Fruit fly (Drosophila melanogaster) whole organism, pupa: Measurements from ENCODE around the gene CG14443.

ENCODE experiments used
- CG10348 ChIP-seq: fragments of 200-800 bp; sonication (Bioruptor generic); IDR thresholded peaks from 2 replicates; pipeline ENCODE4 v1.3.6; 2022; ENCODE audit warnings: missing biosample characterization, missing genetic modification characterization
- CG12605 ChIP-seq: fragments of 200-800 bp; sonication (Bioruptor generic); IDR thresholded peaks from 2 replicates; pipeline ENCODE4 v1.3.6; 2022; ENCODE audit warnings: missing biosample characterization, missing genetic modification characterization
- CG13204 ChIP-seq: fragments of 200-800 bp; sonication (Bioruptor generic); optimal IDR thresholded peaks from 2 replicates; lab custom pipeline; 2018; ENCODE audit warnings: missing biosample characterization, mild to moderate bottlenecking, missing genetic modification characterization, moderate library complexity
- CG14655 ChIP-seq: fragments of 200-800 bp; sonication (Bioruptor generic); optimal IDR thresholded peaks from 3 replicates; lab custom pipeline; 2017; ENCODE audit warnings: mild to moderate bottlenecking, missing biosample characterization, missing genetic modification reagents, missing genetic modification characterization
- CG15710 ChIP-seq: fragments of 200-800 bp; sonication (Bioruptor generic); optimal IDR thresholded peaks from 2 replicates; lab custom pipeline; 2018; ENCODE audit warnings: missing biosample characterization, mild to moderate bottlenecking, missing genetic modification characterization, moderate library complexity
- CG17806 ChIP-seq: fragments of 200-800 bp; sonication (Bioruptor generic); optimal IDR thresholded peaks from 2 replicates; lab custom pipeline; 2018; ENCODE audit warnings: missing biosample characterization, mild to moderate bottlenecking, missing genetic modification characterization, moderate library complexity
- CG32121 ChIP-seq: fragments of 200-800 bp; sonication (Bioruptor generic); IDR thresholded peaks from 2 replicates; pipeline ENCODE4 v1.3.6; 2022; ENCODE audit warnings: missing biosample characterization, missing genetic modification characterization
- CG34367 ChIP-seq: fragments of 200-800 bp; sonication (Bioruptor generic); optimal IDR thresholded peaks from 2 replicates; lab custom pipeline; 2018; ENCODE audit warnings: missing biosample characterization, mild to moderate bottlenecking, missing genetic modification characterization
- CG4496 ChIP-seq: fragments of 200-800 bp; sonication (Bioruptor generic); IDR thresholded peaks from 3 replicates; pipeline ENCODE4 v1.3.6; 2022; ENCODE audit warnings: missing biosample characterization, missing genetic modification characterization
- CG8159 ChIP-seq: fragments of 200-800 bp; sonication (Bioruptor generic); optimal IDR thresholded peaks from 3 replicates; lab custom pipeline; 2018; ENCODE audit warnings: missing biosample characterization, mild to moderate bottlenecking, missing genetic modification characterization, moderate library complexity
- CG8301 ChIP-seq: fragments of 200-800 bp; sonication (Bioruptor generic); optimal IDR thresholded peaks from 2 replicates; lab custom pipeline; 2018; ENCODE audit warnings: missing biosample characterization, mild to moderate bottlenecking, missing genetic modification characterization
- CG9948 ChIP-seq: fragments of 200-800 bp; sonication (Bioruptor generic); optimal IDR thresholded peaks from 2 replicates; lab custom pipeline; 2018; ENCODE audit warnings: missing biosample characterization, mild to moderate bottlenecking, missing genetic modification characterization, moderate library complexity
- D1 ChIP-seq: fragments of 200-800 bp; sonication (Bioruptor generic); optimal IDR thresholded peaks from 2 replicates; lab custom pipeline; 2018; ENCODE audit warnings: missing biosample characterization, mild to moderate bottlenecking, missing genetic modification characterization, moderate library complexity
- EcR ChIP-seq: fragments of 200-800 bp; sonication (Bioruptor generic); optimal IDR thresholded peaks from 3 replicates; lab custom pipeline; 2019; ENCODE audit warnings: missing biosample characterization, missing genetic modification characterization, mild to moderate bottlenecking, moderate library complexity, missing genetic modification reagents
- Ets98B ChIP-seq: fragments of 200-800 bp; sonication (Bioruptor generic); IDR thresholded peaks from 2 replicates; pipeline ENCODE4 v1.3.6; 2022; ENCODE audit warnings: missing biosample characterization, missing genetic modification characterization
- Pif1A ChIP-seq: fragments of 200-800 bp; sonication (Bioruptor generic); optimal IDR thresholded peaks from 3 replicates; lab custom pipeline; 2016; ENCODE audit warnings: missing biosample characterization, missing genetic modification characterization
- Pif1B ChIP-seq: fragments of 200-800 bp; sonication (Bioruptor generic); optimal IDR thresholded peaks from 3 replicates; lab custom pipeline; 2016; ENCODE audit warnings: missing biosample characterization, missing genetic modification characterization
- Snoo ChIP-seq: fragments of 200-800 bp; sonication (Bioruptor generic); optimal IDR thresholded peaks from 3 replicates; lab custom pipeline; 2017; ENCODE audit warnings: missing biosample characterization, mild to moderate bottlenecking, missing genetic modification characterization, inconsistent platforms
- fd96Ca ChIP-seq: fragments of 200-800 bp; sonication (Bioruptor generic); IDR thresholded peaks from 3 replicates; pipeline ENCODE4 v1.3.6; 2022; ENCODE audit warnings: missing biosample characterization, missing genetic modification characterization
- gl ChIP-seq: fragments of 200-800 bp; sonication (Bioruptor generic); optimal IDR thresholded peaks from 2 replicates; lab custom pipeline; 2018; ENCODE audit warnings: missing biosample characterization, mild to moderate bottlenecking, missing genetic modification characterization
- rn ChIP-seq: fragments of 200-800 bp; sonication (Bioruptor generic); IDR thresholded peaks from 2 replicates; pipeline ENCODE4 v1.3.6; 2022; ENCODE audit warnings: missing biosample characterization, missing genetic modification characterization

The CG14443 gene

DNA sequence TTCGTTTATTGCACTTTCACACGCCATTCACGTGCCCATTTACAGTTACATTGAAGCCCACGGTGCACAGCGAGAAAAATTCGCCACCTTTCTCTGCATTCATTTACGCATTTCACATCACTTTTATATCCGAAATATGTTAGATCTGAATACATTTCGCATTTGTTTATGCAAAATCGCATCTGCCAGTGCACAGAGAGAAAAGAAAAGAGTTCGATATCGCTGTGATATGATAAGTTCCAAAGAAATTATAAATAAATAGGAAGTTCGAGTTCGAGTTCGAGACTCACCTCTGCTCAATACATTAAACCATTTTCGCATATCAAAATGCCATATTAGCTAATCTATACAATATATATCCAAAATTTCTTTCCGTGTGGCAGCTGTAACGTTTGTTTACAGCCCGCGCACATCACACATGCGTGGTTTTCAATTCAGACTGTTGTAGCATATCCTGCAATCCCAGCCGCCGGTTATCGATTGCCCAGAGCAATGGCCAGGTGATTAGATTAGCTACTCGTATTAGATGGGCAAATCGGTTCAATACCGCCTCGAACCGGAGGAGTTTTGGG, 22.4 kb downstream of the CG14443 start:
- peak; percentile 87 for TF ChIP-seq Ets98B (GFP tag; lab: Robert Waterston, UW)
- TF ChIP-seq D1 (tag; lab: Kevin White, UChicago): peak; percentile 63
- peak; percentile 62 for TF ChIP-seq CG13204 (GFP tag; lab: Kevin White, UChicago)
- TF ChIP-seq Pif1B: peak; percentile 90
- TF ChIP-seq CG4496 (GFP tag; lab: Robert Waterston, UW): peak; percentile 90
- peak; percentile 36 for TF ChIP-seq EcR (GFP tag; lab: Kevin White, UChicago)
- TF ChIP-seq CG8301 (tag; lab: Kevin White, UChicago): peak; percentile 91
- TF ChIP-seq CG9948 (tag; lab: Kevin White, UChicago): peak; percentile 86
- TF ChIP-seq CG34367 (tag; lab: Kevin White, UChicago): peak; percentile 81
- TF ChIP-seq Pif1A (GFP tag; lab: Kevin White, UChicago): peak; percentile 92
- TF ChIP-seq fd96Ca (GFP tag; lab: Robert Waterston, UW): peak; percentile 90
- peak; percentile 60; the same call in 1 of the 2 replicates for TF ChIP-seq rn (GFP tag; lab: Robert Waterston, UW)
- peak; percentile 54; the same call in 1 of the 2 replicates for TF ChIP-seq CG10348 (GFP tag; lab: Robert Waterston, UW)
- peak; percentile 88 for TF ChIP-seq CG15710 (tag; lab: Kevin White, UChicago)
- TF ChIP-seq CG32121 (GFP tag; lab: Robert Waterston, UW): peak; percentile 87
- peak; percentile 75 for TF ChIP-seq gl (tag; lab: Kevin White, UChicago)
- peak; percentile 93 for TF ChIP-seq CG14655
- TF ChIP-seq CG17806 (tag; lab: Kevin White, UChicago): peak; percentile 84
- peak; percentile 91 for TF ChIP-seq CG8159
- peak; percentile 72 for TF ChIP-seq CG12605 (GFP tag; lab: Robert Waterston, UW)
- TF ChIP-seq Snoo (tag; lab: Kevin White, UChicago): peak; percentile 89

DNA sequence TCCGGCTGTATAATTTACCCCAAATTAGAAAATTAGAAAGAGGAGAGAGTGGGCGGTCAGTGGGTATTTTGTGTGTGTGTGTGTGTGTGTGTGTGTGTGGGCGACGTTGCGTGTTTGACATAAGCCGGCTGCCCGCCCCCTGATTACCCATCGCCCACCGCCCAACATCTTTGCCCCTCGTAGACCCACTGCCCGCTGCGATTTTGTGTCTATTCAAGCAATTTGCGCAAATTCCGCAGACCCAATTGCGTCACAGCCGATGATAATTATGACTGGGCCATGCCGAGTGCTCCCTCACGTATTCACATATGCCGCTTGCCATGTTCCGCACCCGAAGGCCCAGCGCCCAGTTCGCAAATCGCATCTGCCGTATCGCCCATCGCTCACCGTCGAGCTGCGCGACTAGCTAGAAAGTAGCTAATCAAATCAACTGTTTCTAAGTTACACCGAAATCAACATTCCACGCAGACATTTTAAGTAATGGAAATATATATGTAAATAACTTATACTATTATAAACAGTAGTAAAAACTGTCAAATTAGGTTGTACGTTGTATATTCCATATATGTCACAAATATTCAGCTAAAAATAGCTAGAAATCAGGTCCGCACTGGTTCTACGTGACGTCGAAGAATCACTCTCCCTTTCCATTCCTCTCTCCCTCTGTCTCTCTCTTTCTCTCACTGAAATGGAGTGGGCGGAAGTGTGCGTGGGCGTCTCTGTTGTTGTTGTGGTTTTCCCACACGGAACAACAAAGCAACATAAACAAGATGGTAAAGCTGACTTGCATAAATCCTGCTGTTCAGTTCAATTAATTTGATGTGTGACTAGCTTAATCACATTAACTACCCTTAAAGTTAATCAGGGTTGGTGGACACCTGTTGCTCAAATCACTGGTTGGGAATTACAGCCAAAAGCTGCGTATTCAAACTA, 23.1 kb downstream of the CG14443 start:
- TF ChIP-seq Pif1B (peak; percentile 49), CG15710 (tag; lab: Kevin White, UChicago) (peak; percentile 51), Snoo (tag; lab: Kevin White, UChicago) (peak; percentile 21), CG13204 (GFP tag; lab: Kevin White, UChicago) (peak; percentile 52), CG10348 (GFP tag; lab: Robert Waterston, UW) (no peak), CG4496 (GFP tag; lab: Robert Waterston, UW) (no peak), D1 (tag; lab: Kevin White, UChicago) (no peak), CG34367 (tag; lab: Kevin White, UChicago) (peak; percentile 8), gl (tag; lab: Kevin White, UChicago) (no peak), CG17806 (tag; lab: Kevin White, UChicago) (peak; percentile 27), fd96Ca (GFP tag; lab: Robert Waterston, UW) (no peak), CG12605 (GFP tag; lab: Robert Waterston, UW) (0 out of 2 replicates have a peak, but pooled peaks have one; percentile 25), CG9948 (tag; lab: Kevin White, UChicago) (peak; percentile 21), CG8159 (peak; percentile 58), CG32121 (GFP tag; lab: Robert Waterston, UW) (peak; percentile 39; the same call in 1 of the 2 replicates), CG8301 (tag; lab: Kevin White, UChicago) (peak; percentile 56), CG14655 (peak; percentile 58), rn (GFP tag; lab: Robert Waterston, UW) (no peak), Ets98B (GFP tag; lab: Robert Waterston, UW) (peak; percentile 46), Pif1A (GFP tag; lab: Kevin White, UChicago) (peak; percentile 30), EcR (GFP tag; lab: Kevin White, UChicago) (peak; percentile 36)

DNA sequence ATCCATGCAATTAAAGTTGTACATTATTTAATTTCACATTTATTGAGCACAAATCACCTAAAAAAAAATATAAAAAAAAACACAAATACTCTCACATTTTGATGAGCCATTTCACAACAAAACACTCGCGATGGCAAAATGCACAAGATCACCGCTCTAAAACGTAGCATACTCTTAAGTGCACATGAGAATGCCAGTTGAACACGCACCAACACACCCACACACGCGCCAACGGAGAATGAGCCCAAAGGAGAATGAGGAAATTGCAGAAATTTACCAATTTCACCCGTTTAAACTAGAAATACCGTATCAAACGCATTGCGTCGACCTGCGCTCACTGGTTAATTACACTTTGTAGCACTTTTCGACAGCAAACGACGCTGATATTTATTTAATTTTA, 26.2 kb downstream of the CG14443 start:
- TF ChIP-seq CG8159 (no peak), EcR (GFP tag; lab: Kevin White, UChicago) (no peak), CG32121 (GFP tag; lab: Robert Waterston, UW) (peak; percentile 20; the same call in 1 of the 2 replicates)
- TF ChIP-seq, all 21 proteins: peak for 1

DNA sequence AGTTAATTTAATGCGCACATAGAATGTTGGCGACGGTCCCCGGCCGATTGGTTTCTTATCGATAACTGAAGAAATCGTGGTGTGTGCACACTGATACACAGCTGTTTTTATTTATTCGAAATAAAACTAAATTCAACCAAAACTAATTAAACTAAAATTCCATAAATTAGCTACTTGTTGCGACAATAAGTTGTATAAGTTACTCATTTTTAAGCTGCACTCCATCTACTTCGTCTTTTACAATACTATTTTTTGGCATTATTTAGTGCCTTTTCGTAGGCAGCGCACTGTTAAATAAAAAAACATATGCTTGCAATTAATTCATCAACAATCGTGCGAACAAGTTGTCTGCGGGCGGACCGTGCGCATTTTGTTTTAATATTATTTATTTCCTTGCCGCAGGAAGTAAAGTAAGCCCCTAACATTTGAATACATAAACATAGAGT, 27.7 kb downstream of the CG14443 start, which contains the start of the genes CG3224 and Ctr1A:
Gene CG3224 (minus strand): TSS at position 71 of the 446 bp plus-strand sequence.
Gene Ctr1A (plus strand): TSS at position 256 of the 446 bp plus-strand sequence.
- TF ChIP-seq CG8301 (tag; lab: Kevin White, UChicago) (no peak), CG17806 (tag; lab: Kevin White, UChicago) (no peak), Ets98B (GFP tag; lab: Robert Waterston, UW) (no peak), CG10348 (GFP tag; lab: Robert Waterston, UW) (no peak), CG14655 (no peak), CG32121 (GFP tag; lab: Robert Waterston, UW) (no peak), rn (GFP tag; lab: Robert Waterston, UW) (no peak), CG15710 (tag; lab: Kevin White, UChicago) (no peak), CG4496 (GFP tag; lab: Robert Waterston, UW) (no peak), CG13204 (GFP tag; lab: Kevin White, UChicago) (no peak), CG12605 (GFP tag; lab: Robert Waterston, UW) (no peak), gl (tag; lab: Kevin White, UChicago) (no peak), Pif1B (no peak), CG34367 (tag; lab: Kevin White, UChicago) (no peak), Pif1A (GFP tag; lab: Kevin White, UChicago) (no peak), CG8159 (no peak), D1 (tag; lab: Kevin White, UChicago) (no peak)
